Fruit fly (Drosophila melanogaster) whole organism, embryonic: Measurements from ENCODE around the gene Mlc2.

Experiments used
- CG10147 ChIP-seq: fragments of 200-800 bp; sonication (Bioruptor generic); optimal IDR thresholded peaks from 2 replicates; lab custom pipeline; 2019; ENCODE audit warnings: missing biosample characterization, mild to moderate bottlenecking, missing genetic modification characterization, moderate library complexity
- CG10979 ChIP-seq: fragments of 200-800 bp; sonication (Bioruptor generic); optimal IDR thresholded peaks from 2 replicates; lab custom pipeline; 2018; ENCODE audit warnings: missing biosample characterization, mild to moderate bottlenecking, missing genetic modification characterization, moderate library complexity
- CG1233 ChIP-seq: fragments of 200-800 bp; sonication (Bioruptor generic); optimal IDR thresholded peaks from 4 replicates; lab custom pipeline; 2018; ENCODE audit warnings: missing biosample characterization, mild to moderate bottlenecking, missing genetic modification characterization
- CG15514 ChIP-seq: fragments of 200-800 bp; sonication (Bioruptor generic); optimal IDR thresholded peaks from 3 replicates; lab custom pipeline; 2017; ENCODE audit warnings: missing biosample characterization, missing genetic modification characterization, mild to moderate bottlenecking, moderate library complexity, missing genetic modification reagents
- CG1603 ChIP-seq: fragments of 200-800 bp; sonication (Bioruptor generic); optimal IDR thresholded peaks from 2 replicates; lab custom pipeline; 2019; ENCODE audit warnings: missing biosample characterization, mild to moderate bottlenecking, missing genetic modification characterization, moderate library complexity
- CG16863 ChIP-seq: fragments of 200-800 bp; sonication (Bioruptor generic); optimal IDR thresholded peaks from 3 replicates; lab custom pipeline; 2016; ENCODE audit warnings: missing biosample characterization, missing genetic modification characterization
- CG17328 ChIP-seq: fragments of 200-800 bp; sonication (Bioruptor generic); IDR thresholded peaks from 2 replicates; pipeline ENCODE4 v1.3.6; 2022; ENCODE audit warnings: missing biosample characterization, missing genetic modification characterization
- CG17568 ChIP-seq: fragments of 200-800 bp; sonication (Bioruptor generic); optimal IDR thresholded peaks from 2 replicates; lab custom pipeline; 2018; ENCODE audit warnings: missing biosample characterization, mild to moderate bottlenecking, missing genetic modification characterization, moderate library complexity
- CG1792 ChIP-seq: fragments of 200-800 bp; sonication (Bioruptor generic); optimal IDR thresholded peaks from 2 replicates; lab custom pipeline; 2016; ENCODE audit warnings: missing biosample characterization, missing genetic modification characterization
- CG18764 ChIP-seq: fragments of 200-800 bp; sonication (Bioruptor generic); optimal IDR thresholded peaks from 3 replicates; lab custom pipeline; 2016; ENCODE audit warnings: missing biosample characterization, missing genetic modification characterization
- CG3163 ChIP-seq: fragments of 200-800 bp; sonication (Bioruptor generic); optimal IDR thresholded peaks from 3 replicates; lab custom pipeline; 2016; ENCODE audit warnings: missing biosample characterization, missing genetic modification characterization
- CG32532 ChIP-seq: fragments of 200-800 bp; sonication (Bioruptor generic); IDR thresholded peaks from 2 replicates; pipeline ENCODE4 v1.3.6; 2022; ENCODE audit warnings: missing biosample characterization, missing genetic modification characterization
- CG34224 ChIP-seq: fragments of 200-800 bp; sonication (Bioruptor generic); IDR thresholded peaks from 3 replicates; pipeline ENCODE4 v1.3.6; 2022; ENCODE audit warnings: missing biosample characterization, missing genetic modification characterization; ENCODE audit not compliant: partially characterized antibody
- CG6254 ChIP-seq: fragments of 200-800 bp; sonication (Bioruptor generic); optimal IDR thresholded peaks from 3 replicates; lab custom pipeline; 2017; ENCODE audit warnings: mild to moderate bottlenecking, missing biosample characterization, missing genetic modification reagents, missing genetic modification characterization
- CG6683 ChIP-seq: fragments of 200-800 bp; sonication (Bioruptor generic); optimal IDR thresholded peaks from 2 replicates; lab custom pipeline; 2017; ENCODE audit warnings: missing biosample characterization, mild to moderate bottlenecking, missing genetic modification characterization, missing genetic modification reagents
- CG8765 ChIP-seq: fragments of 200-800 bp; sonication (Bioruptor generic); IDR thresholded peaks from 2 replicates; pipeline ENCODE4 v1.3.6; 2022; ENCODE audit warnings: missing biosample characterization, missing genetic modification characterization
- CG9727 ChIP-seq: fragments of 200-800 bp; sonication (Bioruptor generic); optimal IDR thresholded peaks from 3 replicates; lab custom pipeline; 2017; ENCODE audit warnings: missing biosample characterization, mild to moderate bottlenecking, missing genetic modification characterization
- Chrac-16 ChIP-seq: fragments of 200-800 bp; sonication (Bioruptor generic); optimal IDR thresholded peaks from 3 replicates; lab custom pipeline; 2016; ENCODE audit warnings: missing biosample characterization, missing genetic modification characterization
- Dad ChIP-seq: fragments of 200-800 bp; sonication (Bioruptor generic); optimal IDR thresholded peaks from 3 replicates; lab custom pipeline; 2016; ENCODE audit warnings: missing biosample characterization, missing genetic modification characterization
- ERR ChIP-seq: fragments of 200-800 bp; sonication (Bioruptor generic); optimal IDR thresholded peaks from 2 replicates; lab custom pipeline; 2016; ENCODE audit warnings: missing biosample characterization, missing genetic modification characterization
- Elba2 ChIP-seq: fragments of 200-800 bp; sonication (Bioruptor generic); optimal IDR thresholded peaks from 3 replicates; lab custom pipeline; 2016; ENCODE audit warnings: missing biosample characterization, missing genetic modification characterization
- Fer3 ChIP-seq: fragments of 200-800 bp; sonication (Bioruptor generic); optimal IDR thresholded peaks from 2 replicates; lab custom pipeline; 2018; ENCODE audit warnings: missing biosample characterization, mild to moderate bottlenecking, missing genetic modification characterization, moderate library complexity
- Gsc ChIP-seq: fragments of 200-800 bp; sonication (Bioruptor generic); IDR thresholded peaks from 2 replicates; pipeline ENCODE4 v1.3.6; 2022; ENCODE audit warnings: missing biosample characterization, missing genetic modification characterization
- NfI ChIP-seq: fragments of 200-800 bp; sonication (Bioruptor generic); optimal IDR thresholded peaks from 3 replicates; lab custom pipeline; 2018; ENCODE audit warnings: missing biosample characterization, mild to moderate bottlenecking, missing genetic modification characterization, moderate library complexity
- Poxn ChIP-seq: fragments of 200-800 bp; sonication (Bioruptor generic); IDR thresholded peaks from 2 replicates; pipeline ENCODE4 v1.3.6; 2022; ENCODE audit warnings: missing biosample characterization, missing genetic modification characterization
- Ravus ChIP-seq: fragments of 200-800 bp; sonication (Bioruptor generic); IDR thresholded peaks from 2 replicates; pipeline ENCODE4 v1.3.6; 2022; ENCODE audit warnings: missing biosample characterization, missing genetic modification characterization
- aop ChIP-seq: fragments of 200-800 bp; sonication (Bioruptor generic); IDR thresholded peaks from 2 replicates; pipeline ENCODE4 v1.3.6; 2022; ENCODE audit warnings: missing biosample characterization, missing genetic modification characterization
- bcd ChIP-seq: fragments of 200-800 bp; sonication (Bioruptor generic); optimal IDR thresholded peaks from 2 replicates; lab custom pipeline; 2017; ENCODE audit warnings: missing biosample characterization, mild to moderate bottlenecking, missing genetic modification characterization
- btn ChIP-seq: fragments of 200-800 bp; sonication (Bioruptor generic); optimal IDR thresholded peaks from 2 replicates; lab custom pipeline; 2016; ENCODE audit warnings: missing biosample characterization, missing genetic modification characterization
- ci ChIP-seq: fragments of 200-800 bp; sonication (Bioruptor generic); IDR thresholded peaks from 3 replicates; pipeline ENCODE4 v1.3.6; 2022; ENCODE audit warnings: missing biosample characterization, missing genetic modification characterization
- corto ChIP-seq: fragments of 200-800 bp; sonication (Bioruptor generic); optimal IDR thresholded peaks from 2 replicates; lab custom pipeline; 2016; ENCODE audit warnings: missing biosample characterization, mild to moderate bottlenecking, missing genetic modification characterization, moderate library complexity
- croc ChIP-seq: fragments of 200-800 bp; sonication (Bioruptor generic); conservative IDR thresholded peaks from 3 replicates; pipeline ENCODE4 v1.3.6; 2022; ENCODE audit warnings: missing biosample characterization, missing genetic modification characterization
- dmrt99B ChIP-seq: fragments of 200-800 bp; sonication (Bioruptor generic); optimal IDR thresholded peaks from 2 replicates; lab custom pipeline; 2018; ENCODE audit warnings: missing biosample characterization, mild to moderate bottlenecking, missing genetic modification characterization, moderate library complexity
- emc ChIP-seq: fragments of 200-800 bp; sonication (Bioruptor generic); optimal IDR thresholded peaks from 2 replicates; lab custom pipeline; 2016; ENCODE audit warnings: missing biosample characterization, missing genetic modification characterization
- ems ChIP-seq: fragments of 200-800 bp; sonication (Bioruptor generic); optimal IDR thresholded peaks from 3 replicates; lab custom pipeline; 2016; ENCODE audit warnings: missing biosample characterization, missing genetic modification characterization
- en ChIP-seq: fragments of 200-800 bp; sonication (Bioruptor generic); optimal IDR thresholded peaks from 2 replicates; lab custom pipeline; 2016; ENCODE audit warnings: missing biosample characterization, missing genetic modification characterization
- eyg ChIP-seq: fragments of 200-800 bp; sonication (Bioruptor generic); optimal IDR thresholded peaks from 3 replicates; lab custom pipeline; 2016; ENCODE audit warnings: missing biosample characterization, missing genetic modification characterization
- fd96Cb ChIP-seq: fragments of 200-800 bp; sonication (Bioruptor generic); optimal IDR thresholded peaks from 2 replicates; lab custom pipeline; 2018; ENCODE audit warnings: missing biosample characterization, mild to moderate bottlenecking, missing genetic modification characterization, moderate library complexity
- gce ChIP-seq: fragments of 200-800 bp; sonication (Bioruptor generic); IDR thresholded peaks from 3 replicates; pipeline ENCODE4 v1.3.6; 2022; ENCODE audit warnings: missing biosample characterization, missing genetic modification characterization
- gem ChIP-seq: fragments of 200-800 bp; sonication (Bioruptor generic); optimal IDR thresholded peaks from 2 replicates; lab custom pipeline; 2019; ENCODE audit warnings: missing biosample characterization, mild to moderate bottlenecking, missing genetic modification characterization, moderate library complexity
- gsb ChIP-seq: fragments of 200-800 bp; sonication (Bioruptor generic); IDR thresholded peaks from 2 replicates; pipeline ENCODE4 v1.3.6; 2022; ENCODE audit warnings: missing biosample characterization, missing genetic modification characterization
- gt ChIP-seq: fragments of 200-800 bp; sonication (Bioruptor generic); IDR thresholded peaks from 2 replicates; pipeline ENCODE4 v1.3.6; 2022; ENCODE audit warnings: missing biosample characterization, missing genetic modification characterization
- lilli ChIP-seq: fragments of 200-800 bp; sonication (Bioruptor generic); optimal IDR thresholded peaks from 3 replicates; lab custom pipeline; 2016; ENCODE audit warnings: missing biosample characterization, missing genetic modification characterization
- pum ChIP-seq: fragments of 200-800 bp; sonication (Bioruptor generic); optimal IDR thresholded peaks from 2 replicates; lab custom pipeline; 2016; ENCODE audit warnings: missing biosample characterization, missing genetic modification characterization
- sens-2 ChIP-seq: fragments of 200-800 bp; sonication (Bioruptor generic); IDR thresholded peaks from 2 replicates; pipeline ENCODE4 v1.3.6; 2022; ENCODE audit warnings: missing biosample characterization, missing genetic modification characterization
- shn ChIP-seq: fragments of 200-800 bp; sonication (Bioruptor generic); optimal IDR thresholded peaks from 3 replicates; lab custom pipeline; 2016; ENCODE audit warnings: missing biosample characterization, missing genetic modification characterization
- toy ChIP-seq: fragments of 200-800 bp; sonication (Bioruptor generic); IDR thresholded peaks from 2 replicates; pipeline ENCODE4 v1.3.6; 2022; ENCODE audit warnings: missing biosample characterization, missing genetic modification characterization
- tx ChIP-seq: fragments of 200-800 bp; sonication (Bioruptor generic); optimal IDR thresholded peaks from 2 replicates; lab custom pipeline; 2016; ENCODE audit warnings: missing biosample characterization, missing genetic modification characterization
- wdn ChIP-seq: fragments of 200-800 bp; sonication (Bioruptor generic); IDR thresholded peaks from 2 replicates; pipeline ENCODE4 v1.3.6; 2022; ENCODE audit warnings: missing biosample characterization, missing genetic modification characterization
- zfh1 ChIP-seq: fragments of 200-800 bp; sonication (Bioruptor generic); IDR thresholded peaks from 3 replicates; pipeline ENCODE4 v1.3.6; 2022; ENCODE audit warnings: missing biosample characterization, missing genetic modification characterization

Gene Mlc2

DNA sequence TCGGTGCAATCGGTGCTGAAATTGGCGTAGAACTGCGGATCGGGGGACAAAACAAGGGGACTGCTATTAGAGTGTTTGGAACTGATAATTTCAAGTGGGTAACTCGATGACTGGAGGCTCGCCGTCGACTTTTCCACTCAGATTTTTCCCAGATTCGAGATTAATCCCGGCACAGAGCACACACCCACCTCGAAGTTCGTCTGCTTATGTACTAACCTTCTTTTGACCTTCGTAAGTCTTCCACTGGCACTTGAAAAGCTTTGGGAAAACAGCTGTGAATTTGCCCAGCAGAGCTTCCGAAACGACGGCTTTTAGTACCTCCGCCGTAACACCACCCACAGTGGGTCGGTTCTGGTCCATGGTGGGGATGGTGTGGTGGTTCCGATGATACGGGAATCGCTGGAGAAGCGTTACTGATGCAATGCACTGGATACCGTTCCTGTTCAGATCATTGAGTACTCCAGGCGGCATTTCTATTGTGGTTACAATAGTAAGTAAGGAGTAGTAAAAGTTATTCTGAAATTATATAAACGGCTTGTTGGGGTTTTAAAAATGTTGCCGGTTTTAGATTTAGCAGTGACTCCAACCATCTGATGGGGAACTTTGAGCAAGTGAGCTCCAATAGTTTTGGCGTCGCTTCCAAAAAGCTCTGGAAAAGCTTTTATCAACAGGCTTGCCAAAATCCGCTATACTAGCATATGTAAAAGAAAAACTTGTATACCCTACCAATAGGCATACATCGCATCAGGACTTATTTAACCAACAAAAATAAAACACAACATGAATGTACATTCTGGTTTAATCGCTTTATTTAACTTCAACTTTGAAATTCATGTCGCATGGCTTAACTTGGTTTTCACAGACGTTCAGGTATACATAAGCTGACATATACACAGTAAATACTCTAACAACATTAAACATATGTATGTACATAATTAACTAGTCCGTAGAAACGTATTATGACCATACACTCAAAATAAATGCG is 40.0 kb downstream of the Mlc2 start, which contains the start of gene Tpi (continued):
- TF ChIP-seq CG34224 (no peak), btn (GFP tag; lab: Kevin White, UChicago) (no peak), CG17568 (GFP tag; lab: Kevin White, UChicago) (no peak), shn (GFP tag; lab: Kevin White, UChicago) (no peak), ci (GFP tag; lab: Robert Waterston, UW) (peak; percentile 72; the same call in 2 of the 3 replicates), zfh1 (GFP tag; lab: Robert Waterston, UW) (no peak), gt (no peak), dmrt99B (tag; lab: Kevin White, UChicago) (no peak), tx (no peak), Poxn (GFP tag; lab: Robert Waterston, UW) (no peak), gce (GFP tag; lab: Robert Waterston, UW) (no peak), fd96Cb (tag; lab: Kevin White, UChicago) (no peak), CG15514 (GFP tag; lab: Kevin White, UChicago) (peak; percentile 76), CG1792 (no peak), ERR (GFP tag; lab: Kevin White, UChicago) (peak; percentile 100), Dad (GFP tag; lab: Kevin White, UChicago) (no peak), CG6683 (GFP tag; lab: Kevin White, UChicago) (no peak), bcd (GFP tag; lab: Kevin White, UChicago) (no peak), CG3163 (GFP tag; lab: Kevin White, UChicago) (no peak), Gsc (GFP tag; lab: Robert Waterston, UW) (no peak), gem (tag; lab: Kevin White, UChicago) (no peak), croc (no peak), eyg (GFP tag; lab: Kevin White, UChicago) (peak; percentile 22), CG8765 (GFP tag; lab: Robert Waterston, UW) (no peak), CG18764 (no peak), CG10979 (tag; lab: Kevin White, UChicago) (no peak), CG1233 (GFP tag; lab: Kevin White, UChicago) (no peak), gsb (GFP tag; lab: Robert Waterston, UW) (no peak), ems (GFP tag; lab: Kevin White, UChicago) (no peak), CG17328 (0 out of 2 replicates have a peak, but pooled peaks have one; percentile 16), CG16863 (GFP tag; lab: Kevin White, UChicago) (peak; percentile 21), Ravus (no peak), CG10147 (GFP tag; lab: Kevin White, UChicago) (no peak), CG6254 (GFP tag; lab: Kevin White, UChicago) (no peak), lilli (GFP tag; lab: Kevin White, UChicago) (peak; percentile 66), Chrac-16 (GFP tag; lab: Kevin White, UChicago) (peak; percentile 14), en (GFP tag; lab: Kevin White, UChicago) (no peak), emc (no peak), CG32532 (GFP tag; lab: Robert Waterston, UW) (peak; percentile 50; the same call in 1 of the 2 replicates), corto (GFP tag; lab: Kevin White, UChicago) (no peak), toy (no peak), sens-2 (GFP tag; lab: Robert Waterston, UW) (no peak), wdn (no peak), Fer3 (peak; percentile 29), pum (no peak), Elba2 (GFP tag; lab: Kevin White, UChicago) (no peak), CG9727 (GFP tag; lab: Kevin White, UChicago) (no peak), CG1603 (tag; lab: Kevin White, UChicago) (no peak), aop (GFP tag; lab: Robert Waterston, UW) (no peak), NfI (GFP tag; lab: Kevin White, UChicago) (peak; percentile 35)
